Worm (Caenorhabditis elegans) whole organism, L1 larva: ENCODE data around the gene srx-58.

Source experiments
- C04F5.9 ChIP-seq: sonication (generic microtip); optimal IDR thresholded peaks from 2 replicates; lab custom pipeline; 2016; ENCODE audit warnings: missing genetic modification characterization, missing compliant biosample characterization
- C16A3.4 ChIP-seq: fragments of 150-350 bp; optimal IDR thresholded peaks from 2 replicates; lab custom pipeline; 2014; ENCODE audit warnings: missing biosample characterization, missing genetic modification characterization
- C34B4.2 ChIP-seq: sonication (generic microtip); optimal IDR thresholded peaks from 2 replicates; lab custom pipeline; 2017; ENCODE audit warnings: mild to moderate bottlenecking, missing genetic modification characterization, missing compliant biosample characterization
- F16B12.6 ChIP-seq: fragments of 150-350 bp; optimal IDR thresholded peaks from 2 replicates; lab custom pipeline; 2014; ENCODE audit warnings: missing biosample characterization, missing genetic modification characterization
- Y116A8C.19 ChIP-seq: sonication (generic microtip); optimal IDR thresholded peaks from 2 replicates; lab custom pipeline; 2016; ENCODE audit warnings: missing compliant biosample characterization, missing genetic modification characterization, borderline replicate concordance
- alr-1 ChIP-seq: fragments of 200-800 bp; sonication (Bioruptor generic); optimal IDR thresholded peaks from 2 replicates; lab custom pipeline; 2018; ENCODE audit warnings: borderline replicate concordance, mild to moderate bottlenecking, missing genetic modification characterization, missing compliant biosample characterization
- blmp-1 ChIP-seq: fragments of 150-350 bp; optimal IDR thresholded peaks from 2 replicates; lab custom pipeline; 2014; ENCODE audit warnings: missing biosample characterization, missing genetic modification characterization
- ceh-8 ChIP-seq: fragments of 200-800 bp; sonication (Bioruptor generic); optimal IDR thresholded peaks from 2 replicates; lab custom pipeline; 2018; ENCODE audit warnings: mild to moderate bottlenecking, missing genetic modification characterization, moderate library complexity, missing compliant biosample characterization
- ceh-90 ChIP-seq: sonication (generic microtip); optimal IDR thresholded peaks from 2 replicates; lab custom pipeline; 2016; ENCODE audit warnings: missing genetic modification characterization, missing compliant biosample characterization
- dsc-1 ChIP-seq: sonication (generic microtip); optimal IDR thresholded peaks from 2 replicates; lab custom pipeline; 2016; ENCODE audit warnings: mild to moderate bottlenecking, missing genetic modification characterization, missing compliant biosample characterization
- egl-27 ChIP-seq, 2 experiments: fragments of 150-350 bp in 1 of 2; sonication (generic microtip); optimal IDR thresholded peaks; 3 replicates each; lab custom pipeline; 2017 to 2018; ENCODE audit warnings: missing biosample characterization in 2 of 2, missing genetic modification characterization in 2 of 2, missing genetic modification reagents in 2 of 2
- elt-3 ChIP-seq, 6 experiments: fragments of 150-350 bp in 1 of 6; sonication (generic microtip); optimal IDR thresholded peaks; 2 replicates each; lab custom pipeline; 2017 to 2018; ENCODE audit warnings: missing biosample characterization in 6 of 6, missing genetic modification characterization in 6 of 6, inconsistent platforms in 1 of 6
- ets-5 ChIP-seq: fragments of 200-800 bp; sonication (Bioruptor generic); IDR thresholded peaks from 2 replicates; pipeline ENCODE4 v1.3.6; 2022; ENCODE audit warnings: missing genetic modification characterization, missing compliant biosample characterization
- fkh-8 ChIP-seq: sonication (generic microtip); optimal IDR thresholded peaks from 2 replicates; lab custom pipeline; 2016; ENCODE audit warnings: mild to moderate bottlenecking, missing genetic modification characterization, missing compliant biosample characterization
- grh-1 ChIP-seq: fragments of 200-800 bp; sonication (Bioruptor generic); IDR thresholded peaks from 2 replicates; pipeline ENCODE4 v1.3.6; 2022; ENCODE audit warnings: missing genetic modification reagents, missing genetic modification characterization, missing compliant biosample characterization
- irx-1 ChIP-seq: sonication (generic microtip); optimal IDR thresholded peaks from 2 replicates; lab custom pipeline; 2016; ENCODE audit warnings: missing genetic modification characterization, missing compliant biosample characterization
- jun-1 ChIP-seq: fragments of 150-350 bp; optimal IDR thresholded peaks from 2 replicates; lab custom pipeline; 2014; ENCODE audit warnings: missing biosample characterization, missing genetic modification reagents, missing genetic modification characterization
- lir-3 ChIP-seq: sonication (generic microtip); optimal IDR thresholded peaks from 2 replicates; lab custom pipeline; 2016; ENCODE audit warnings: mild to moderate bottlenecking, missing genetic modification characterization, moderate library complexity, missing compliant biosample characterization; ENCODE audit not compliant: poor library complexity
- mdl-1 ChIP-seq, 2 experiments: fragments of 150-350 bp; optimal IDR thresholded peaks; 2 replicates each; lab custom pipeline; 2014 to 2017; ENCODE audit warnings: missing biosample characterization in 2 of 2, missing genetic modification characterization in 2 of 2, inconsistent platforms in 1 of 2
- mef-2 ChIP-seq: fragments of 150-350 bp; optimal IDR thresholded peaks from 2 replicates; lab custom pipeline; 2014; ENCODE audit warnings: missing biosample characterization, missing genetic modification characterization
- mep-1 ChIP-seq: fragments of 150-350 bp; optimal IDR thresholded peaks from 2 replicates; lab custom pipeline; 2014; ENCODE audit warnings: missing biosample characterization, missing genetic modification characterization
- nhr-11 ChIP-seq: fragments of 150-350 bp; optimal IDR thresholded peaks from 2 replicates; lab custom pipeline; 2014; ENCODE audit warnings: missing biosample characterization, missing genetic modification characterization
- nhr-12 ChIP-seq: sonication (generic microtip); optimal IDR thresholded peaks from 2 replicates; lab custom pipeline; 2017; ENCODE audit warnings: missing biosample characterization, missing genetic modification characterization
- nhr-20 ChIP-seq: sonication (generic microtip); optimal IDR thresholded peaks from 2 replicates; lab custom pipeline; 2016; ENCODE audit warnings: mild to moderate bottlenecking, missing genetic modification characterization, missing compliant biosample characterization
- nhr-237 ChIP-seq: fragments of 150-350 bp; optimal IDR thresholded peaks from 2 replicates; lab custom pipeline; 2014; ENCODE audit warnings: missing biosample characterization, missing genetic modification characterization
- nhr-28 ChIP-seq: fragments of 150-350 bp; optimal IDR thresholded peaks from 2 replicates; lab custom pipeline; 2014; ENCODE audit warnings: missing biosample characterization, missing genetic modification characterization
- nhr-76 ChIP-seq: sonication (generic microtip); optimal IDR thresholded peaks from 2 replicates; lab custom pipeline; 2017; ENCODE audit warnings: missing biosample characterization, missing genetic modification characterization
- nhr-77 ChIP-seq: fragments of 150-350 bp; optimal IDR thresholded peaks from 2 replicates; lab custom pipeline; 2014; ENCODE audit warnings: missing biosample characterization, missing genetic modification characterization
- nhr-85 ChIP-seq: sonication (generic microtip); peaks from one replicate; lab custom pipeline; 2016; ENCODE audit warnings: missing genetic modification characterization, inconsistent platforms, missing compliant biosample characterization
- pqm-1 ChIP-seq: sonication (generic microtip); optimal IDR thresholded peaks from 3 replicates; lab custom pipeline; 2017; ENCODE audit warnings: missing biosample characterization, missing genetic modification characterization
- snu-23 ChIP-seq: sonication (generic microtip); optimal IDR thresholded peaks from 2 replicates; lab custom pipeline; 2016; ENCODE audit warnings: missing genetic modification characterization, missing compliant biosample characterization
- sox-4 ChIP-seq: sonication (generic microtip); optimal IDR thresholded peaks from 2 replicates; lab custom pipeline; 2016; ENCODE audit warnings: missing genetic modification characterization, missing compliant biosample characterization
- sptf-1 ChIP-seq: fragments of 150-350 bp; optimal IDR thresholded peaks from 2 replicates; lab custom pipeline; 2014; ENCODE audit warnings: missing biosample characterization, missing genetic modification characterization
- swsn-7 ChIP-seq: sonication (generic microtip); optimal IDR thresholded peaks from 2 replicates; lab custom pipeline; 2016; ENCODE audit warnings: missing genetic modification characterization, missing compliant biosample characterization
- tlp-1 ChIP-seq: fragments of 150-350 bp; optimal IDR thresholded peaks from 2 replicates; lab custom pipeline; 2014; ENCODE audit warnings: missing biosample characterization, missing genetic modification characterization
- unc-130 ChIP-seq: fragments of 150-350 bp; optimal IDR thresholded peaks from 2 replicates; lab custom pipeline; 2017; ENCODE audit warnings: missing biosample characterization, missing genetic modification characterization, inconsistent platforms
- unc-30 ChIP-seq: sonication (generic microtip); optimal IDR thresholded peaks from 2 replicates; lab custom pipeline; 2017; ENCODE audit warnings: missing biosample characterization, missing genetic modification characterization
- unc-86 ChIP-seq: sonication (generic microtip); optimal IDR thresholded peaks from 2 replicates; lab custom pipeline; 2016; ENCODE audit warnings: missing genetic modification characterization, missing compliant biosample characterization
- unc-98 ChIP-seq: fragments of 200-800 bp; sonication (Bioruptor generic); IDR thresholded peaks from 2 replicates; pipeline ENCODE4 v1.3.6; 2022; ENCODE audit warnings: missing genetic modification characterization, missing compliant biosample characterization
- vab-15 ChIP-seq: sonication (generic microtip); optimal IDR thresholded peaks from 2 replicates; lab custom pipeline; 2017; ENCODE audit warnings: missing genotype, mild to moderate bottlenecking, missing genetic modification characterization, missing compliant biosample characterization
- xbp-1 ChIP-seq: sonication (generic microtip); optimal IDR thresholded peaks from 2 replicates; lab custom pipeline; 2016; ENCODE audit warnings: missing genetic modification characterization, missing compliant biosample characterization
- zip-4 ChIP-seq: fragments of 200-800 bp; sonication (Bioruptor generic); optimal IDR thresholded peaks from 2 replicates; lab custom pipeline; 2018; ENCODE audit warnings: mild to moderate bottlenecking, missing genetic modification characterization, moderate library complexity, missing compliant biosample characterization
- ztf-4 ChIP-seq: fragments of 150-350 bp; optimal IDR thresholded peaks from 2 replicates; lab custom pipeline; 2014; ENCODE audit warnings: missing biosample characterization, missing genetic modification characterization

The srx-58 gene

DNA sequence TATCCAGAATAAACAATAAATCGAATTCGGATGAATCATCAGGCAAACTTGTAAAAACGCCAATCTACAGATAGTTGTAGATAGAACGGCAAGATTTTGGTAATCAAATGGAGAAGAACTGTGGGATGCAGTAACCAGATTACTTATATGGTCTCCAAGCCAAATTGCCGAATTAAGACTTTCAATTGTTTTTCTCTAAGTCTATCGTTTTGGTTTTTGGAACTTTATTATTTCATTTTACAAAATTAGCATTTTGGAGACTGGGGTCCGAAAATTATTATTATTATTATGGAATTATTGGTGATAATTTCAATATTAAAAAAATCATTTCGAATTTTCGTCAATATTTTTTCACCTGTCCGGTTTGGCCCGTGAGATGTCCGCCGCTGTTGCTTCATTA is 13.1 kb upstream of the srx-58 start, which contains the start of gene clec-228:
clec-228 (minus strand) TSS at position 101 of the 400 bp plus-strand sequence.
- TF ChIP-seq dsc-1 (tag; lab: Kevin White, UChicago) = no peak
- TF ChIP-seq alr-1 = no peak
- no peak for TF ChIP-seq vab-15 (tag; lab: Kevin White, UChicago)
- no peak for TF ChIP-seq nhr-85 (tag; lab: Kevin White, UChicago)
- TF ChIP-seq C04F5.9 (tag; lab: Kevin White, UChicago) = no peak
- no peak for TF ChIP-seq sox-4 (tag; lab: Kevin White, UChicago)
- no peak for TF ChIP-seq nhr-11
- TF ChIP-seq mef-2 (tag; lab: Kevin White, UChicago) = no peak

DNA sequence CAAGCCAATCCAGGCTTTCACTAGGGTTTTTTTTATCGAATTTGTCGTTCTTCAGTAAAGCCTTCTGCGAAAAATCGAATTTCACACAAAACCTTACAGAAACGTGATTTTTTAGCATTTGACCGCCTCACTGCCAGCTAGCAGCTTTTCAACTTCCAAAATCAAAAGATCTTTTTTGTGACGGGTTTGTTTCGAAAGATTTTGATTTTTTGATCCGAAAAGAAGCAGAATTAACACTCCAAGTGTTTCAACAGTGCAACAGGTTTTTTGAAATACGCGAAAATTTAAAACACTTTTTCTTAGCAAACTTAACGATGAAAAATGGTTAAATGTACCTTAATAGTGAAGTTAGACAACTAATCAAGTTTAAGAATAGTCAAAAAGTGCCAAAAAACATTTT is 11.1 kb upstream of the srx-58 start, which contains the start of gene clec-229:
clec-229 (minus strand) TSS at position 101 of the 400 bp plus-strand sequence.
- TF ChIP-seq nhr-77 = no peak
- TF ChIP-seq nhr-20 (tag; lab: Kevin White, UChicago) = no peak
- TF ChIP-seq unc-130 (tag; lab: Kevin White, UChicago) = no peak
- no peak for TF ChIP-seq dsc-1 (tag; lab: Kevin White, UChicago)
- TF ChIP-seq nhr-76 (tag; lab: Kevin White, UChicago) = no peak
- no peak for TF ChIP-seq lir-3 (tag; lab: Kevin White, UChicago)
- no peak for TF ChIP-seq mep-1 (tag; lab: Kevin White, UChicago)
- no peak for TF ChIP-seq mdl-1 (tag; optimal IDR thresholded peaks at IDR 0.05; lab: Kevin White, UChicago)
- no peak for TF ChIP-seq C16A3.4 (tag; lab: Kevin White, UChicago)
- TF ChIP-seq ceh-90 (tag; lab: Kevin White, UChicago) = no peak
- TF ChIP-seq jun-1 (tag; lab: Kevin White, UChicago) = no peak
- TF ChIP-seq blmp-1 (tag; lab: Kevin White, UChicago) = no peak

DNA sequence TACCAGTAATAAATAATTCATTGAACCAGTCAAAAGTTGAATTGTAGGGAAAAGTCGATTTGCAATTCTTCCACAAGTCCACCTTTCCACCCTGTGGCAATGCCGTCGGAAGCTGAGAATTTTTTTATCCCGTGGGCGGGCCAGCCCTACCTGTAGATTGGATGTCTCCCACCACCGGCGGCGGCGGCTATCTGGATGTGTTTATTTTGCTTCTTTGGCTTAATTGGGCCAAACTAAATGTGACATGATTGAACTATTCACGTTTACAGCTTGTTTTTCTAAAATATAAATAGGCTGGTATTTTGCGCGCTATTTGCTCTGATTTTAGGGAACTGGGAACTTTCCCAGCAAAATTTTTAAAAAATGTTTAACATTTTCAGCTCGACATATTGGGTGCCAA is 8.0 kb upstream of the srx-58 start, which contains the start of gene wrt-8:
wrt-8 (minus strand) TSS at position 101 of the 400 bp plus-strand sequence.
- TF ChIP-seq dsc-1 (tag; lab: Kevin White, UChicago) (no peak), unc-98 (no peak), grh-1 (no peak), mep-1 (tag; lab: Kevin White, UChicago) (no peak), blmp-1 (tag; lab: Kevin White, UChicago) (no peak), sox-4 (tag; lab: Kevin White, UChicago) (no peak), pqm-1 (tag; lab: Kevin White, UChicago) (no peak), sptf-1 (tag; lab: Kevin White, UChicago) (no peak), nhr-28 (tag; lab: Kevin White, UChicago) (no peak), unc-86 (tag; lab: Kevin White, UChicago) (no peak), ets-5 (GFP tag; lab: Robert Waterston, UW) (no peak), C34B4.2 (tag; lab: Kevin White, UChicago) (no peak), F16B12.6 (tag; lab: Kevin White, UChicago) (no peak), nhr-85 (tag; lab: Kevin White, UChicago) (no peak), nhr-12 (tag; lab: Kevin White, UChicago) (no peak), irx-1 (no peak), unc-30 (no peak), ztf-4 (tag; lab: Kevin White, UChicago) (no peak), nhr-11 (no peak), zip-4 (no peak)

DNA sequence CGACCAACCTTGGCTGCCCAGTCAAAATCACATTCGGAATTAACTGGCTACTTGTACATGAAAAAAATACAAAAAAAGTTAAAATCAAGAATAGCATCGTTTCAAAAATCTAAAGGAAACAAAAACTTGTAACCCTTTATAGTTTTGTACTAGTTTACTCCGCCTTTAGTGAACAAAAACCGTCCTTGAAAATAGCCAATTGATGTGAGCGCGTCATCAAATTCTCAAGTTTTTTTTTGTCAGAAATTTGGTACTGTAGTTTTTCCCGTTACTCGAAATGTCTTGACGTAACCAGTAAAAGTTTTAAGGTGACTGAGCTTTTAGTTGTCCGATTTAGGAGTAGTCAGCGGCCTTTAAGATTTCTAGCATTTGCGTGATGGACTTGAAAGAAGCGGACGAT is 5.2 kb upstream of the srx-58 start, which contains the start of gene C29F3.3:
C29F3.3 (minus strand) TSS at position 101 of the 400 bp plus-strand sequence.
- no peak for TF ChIP-seq egl-27 (tag; optimal IDR thresholded peaks at IDR 0.05; lab: Kevin White, UChicago)
- TF ChIP-seq F16B12.6 (tag; lab: Kevin White, UChicago) = no peak
- TF ChIP-seq nhr-237 (tag; lab: Kevin White, UChicago) = no peak
- TF ChIP-seq swsn-7 = no peak
- no peak for TF ChIP-seq Y116A8C.19
- TF ChIP-seq elt-3 (tag; optimal IDR thresholded peaks at IDR 0.05; lab: Kevin White, UChicago) = no peak
- no peak for TF ChIP-seq fkh-8 (tag; lab: Kevin White, UChicago)
- TF ChIP-seq unc-30 = no peak
- no peak for TF ChIP-seq tlp-1 (tag; lab: Kevin White, UChicago)
- TF ChIP-seq snu-23 (GFP tag; lab: Kevin White, UChicago) = no peak
- no peak for TF ChIP-seq nhr-28 (tag; lab: Kevin White, UChicago)
- TF ChIP-seq xbp-1 (tag; lab: Kevin White, UChicago) = no peak
- TF ChIP-seq ceh-8 (GFP tag; lab: Kevin White, UChicago) = no peak
